Worm (Caenorhabditis elegans) whole organism, young adult: ENCODE data around the gene nspc-12.

Experiments used
- B0019.2 ChIP-seq: fragments of 200-800 bp; sonication (Bioruptor generic); conservative IDR thresholded peaks from 2 replicates; pipeline ENCODE4 v1.3.6; 2022; ENCODE audit warnings: missing genetic modification reagents, missing genetic modification characterization, missing compliant biosample characterization
- B0261.1 ChIP-seq: sonication (generic microtip); optimal IDR thresholded peaks from 2 replicates; lab custom pipeline; 2016; ENCODE audit warnings: mild to moderate bottlenecking, missing genetic modification characterization, moderate library complexity, missing compliant biosample characterization
- F57A8.1 ChIP-seq: fragments of 200-800 bp; sonication (Bioruptor generic); optimal IDR thresholded peaks from 2 replicates; lab custom pipeline; 2018; ENCODE audit warnings: mild to moderate bottlenecking, missing genetic modification characterization, moderate library complexity, missing compliant biosample characterization
- bed-1 ChIP-seq: fragments of 200-800 bp; sonication (Bioruptor generic); IDR thresholded peaks from 2 replicates; pipeline ENCODE4 v1.3.6; 2022; ENCODE audit warnings: missing genetic modification reagents, missing genetic modification characterization, missing compliant biosample characterization
- ceh-79 ChIP-seq: sonication (generic microtip); optimal IDR thresholded peaks from 2 replicates; lab custom pipeline; 2017; ENCODE audit warnings: mild to moderate bottlenecking, missing genetic modification characterization, missing compliant biosample characterization
- hmg-1.2 ChIP-seq: fragments of 200-800 bp; sonication (Bioruptor generic); IDR thresholded peaks from 2 replicates; pipeline ENCODE4 v1.3.6; 2022; ENCODE audit warnings: missing genetic modification reagents, missing genetic modification characterization, missing compliant biosample characterization
- pha-4 ChIP-seq: fragments of 150-350 bp; sonication (generic microtip); optimal IDR thresholded peaks from 2 replicates; lab custom pipeline; 2014; ENCODE audit warnings: missing biosample characterization, missing genetic modification reagents, missing genetic modification characterization
- snpc-1.1 ChIP-seq: sonication (generic microtip); optimal IDR thresholded peaks from 2 replicates; lab custom pipeline; 2017; ENCODE audit warnings: missing genetic modification characterization, mild to moderate bottlenecking, missing compliant biosample characterization, antibody characterized with exemption, moderate library complexity, missing genotype, missing genetic modification reagents; ENCODE audit not compliant: insufficient read depth
- snpc-4 ChIP-seq, 5 experiments: fragments of 150-350 bp in 1 of 5; sonication (generic microtip) in 4 of 5; optimal IDR thresholded peaks; 2 replicates each; lab custom pipeline; 2014 to 2018; ENCODE audit warnings: missing genetic modification characterization in 5 of 5, missing biosample characterization in 3 of 5, antibody characterized with exemption in 2 of 5, mild to moderate bottlenecking in 2 of 5, missing compliant biosample characterization in 2 of 5, missing genotype in 2 of 5, moderate library complexity in 2 of 5, missing genetic modification reagents in 1 of 5
- unc-130 ChIP-seq: sonication (generic microtip); optimal IDR thresholded peaks from 2 replicates; lab custom pipeline; 2016; ENCODE audit warnings: missing genetic modification reagents, missing genetic modification characterization, missing compliant biosample characterization
- unc-62 ChIP-seq: fragments of 150-350 bp; optimal IDR thresholded peaks from 2 replicates; lab custom pipeline; 2014; ENCODE audit warnings: missing biosample characterization, missing genetic modification reagents, missing genetic modification characterization

DNA sequence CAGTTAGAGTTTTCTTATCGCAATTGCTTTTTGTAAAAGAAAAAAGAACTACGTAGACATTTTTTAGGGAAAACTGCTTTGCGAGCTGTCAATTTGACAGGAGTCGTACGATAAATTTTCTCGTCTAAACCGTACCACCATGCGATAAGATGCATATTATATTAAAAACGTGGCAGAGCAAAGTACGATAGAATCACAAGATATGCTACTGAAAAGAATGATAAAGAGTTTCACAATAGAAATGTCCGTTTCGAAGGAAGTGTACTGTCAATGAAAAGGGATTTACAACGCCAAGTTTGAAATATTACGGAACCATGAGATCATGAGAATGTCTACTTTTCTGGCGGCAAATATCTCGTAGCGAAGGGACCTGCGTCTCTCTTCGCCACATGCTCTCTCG, 8.3 kb upstream of the nspc-12 start, which contains the start of gene F19H6.5:
- no peak for TF ChIP-seq snpc-4 (GFP tag; optimal IDR thresholded peaks at IDR 0.05; lab: Kevin White, UChicago)
- TF ChIP-seq snpc-4 (tag; optimal IDR thresholded peaks at IDR 0.05; lab: Kevin White, UChicago) = no peak
- no peak for TF ChIP-seq B0261.1 (tag; lab: Kevin White, UChicago)
- TF ChIP-seq unc-62 (GFP tag; lab: Kevin White, UChicago) = no peak
- TF ChIP-seq hmg-1.2 (GFP tag; lab: Robert Waterston, UW) = peak; percentile 27; the same call in 1 of the 2 replicates
- no peak for TF ChIP-seq unc-130 (GFP tag; lab: Kevin White, UChicago)
- TF ChIP-seq bed-1 (GFP tag; lab: Robert Waterston, UW) = no peak
- no peak for TF ChIP-seq pha-4 (tag; lab: Kevin White, UChicago)
- no peak for TF ChIP-seq B0019.2 (GFP tag; lab: Robert Waterston, UW)
- no peak for TF ChIP-seq ceh-79 (tag; lab: Kevin White, UChicago)
- TF ChIP-seq F57A8.1 (GFP tag; lab: Kevin White, UChicago) = no peak
- no peak for TF ChIP-seq snpc-1.1 (tag; lab: Kevin White, UChicago)
